Fruit fly (Drosophila melanogaster): ENCODE results near the gene Arp5.
A peak's percentile ranks its signal among the peaks of the same experiment; 100 is the strongest.

Gene Arp5

dm6 chr3R:18183244-18183643 is 2.1 kb upstream of the Arp5 start, which contains the start of gene cdm:
Gene cdm, minus strand, starts transcription at chr3R:18183479.
- no peak for TF ChIP-seq usp (GFP tag; optimal IDR thresholded peaks at IDR 0.05)
- TF ChIP-seq CG6791 (GFP tag; IDR thresholded peaks at IDR 0.05; ENCODE audit: partially characterized antibody), result no peak
- peak; percentile 21; the same call in 1 of the 2 replicates for TF ChIP-seq unc-4 (GFP tag; IDR thresholded peaks at IDR 0.05; ENCODE audit: partially characterized antibody)
- TF ChIP-seq pzg (GFP tag; optimal IDR thresholded peaks at IDR 0.05), result peak; percentile 73
- no peak for TF ChIP-seq Doc2 (GFP tag; IDR thresholded peaks at IDR 0.05)
- peak; percentile 4 for TF ChIP-seq HmgZ (tag; optimal IDR thresholded peaks at IDR 0.05)
- TF ChIP-seq YL-1 (GFP tag; optimal IDR thresholded peaks at IDR 0.05), result peak; percentile 42
- TF ChIP-seq CG2199 (GFP tag; IDR thresholded peaks at IDR 0.05), result 0 out of 3 replicates have a peak, but pooled peaks have one; percentile 37
- TF ChIP-seq Opbp (GFP tag; IDR thresholded peaks at IDR 0.05; ENCODE audit: partially characterized antibody), result peak; percentile 45; the same call in 1 of the 3 replicates
- no peak for TF ChIP-seq Myb (GFP tag; optimal IDR thresholded peaks at IDR 0.05)
- no peak for TF ChIP-seq bigmax (GFP tag; optimal IDR thresholded peaks at IDR 0.05)
- no peak for TF ChIP-seq gcm2 (GFP tag; optimal IDR thresholded peaks at IDR 0.05)
- TF ChIP-seq CG34376 (GFP tag; optimal IDR thresholded peaks at IDR 0.05), result no peak
- peak; percentile 71; the same call in 1 of the 2 replicates for TF ChIP-seq E2f1 (GFP tag; IDR thresholded peaks at IDR 0.05)
- TF ChIP-seq Aef1 (GFP tag; IDR thresholded peaks at IDR 0.05), result no peak
- peak; percentile 20 for TF ChIP-seq sens (GFP tag)
- TF ChIP-seq Hr51 (GFP tag; optimal IDR thresholded peaks at IDR 0.05), result no peak
- peak; percentile 49 for TF ChIP-seq CG4617 (GFP tag; optimal IDR thresholded peaks at IDR 0.05; ENCODE audit: borderline replicate concordance)
- TF ChIP-seq bbx (GFP tag; IDR thresholded peaks at IDR 0.05; ENCODE audit: partially characterized antibody), result peak; percentile 16; the same call in 1 of the 2 replicates
- no peak for TF ChIP-seq crp (GFP tag; optimal IDR thresholded peaks at IDR 0.05)
- TF ChIP-seq sima (GFP tag; optimal IDR thresholded peaks at IDR 0.05), result no peak
- TF ChIP-seq CG15011 (GFP tag; optimal IDR thresholded peaks at IDR 0.05), result no peak
- peak; percentile 19 for TF ChIP-seq CG17186 (GFP tag; optimal IDR thresholded peaks at IDR 0.05)
- no peak for TF ChIP-seq CG11093 (GFP tag; IDR thresholded peaks at IDR 0.05)
- 0 out of 3 replicates have a peak, but pooled peaks have one; percentile 32 for TF ChIP-seq ken (GFP tag; IDR thresholded peaks at IDR 0.05)
- no peak for TF ChIP-seq gce (GFP tag; IDR thresholded peaks at IDR 0.05)
- TF ChIP-seq stwl (tag; optimal IDR thresholded peaks at IDR 0.05), result peak; percentile 86
- TF ChIP-seq CG2116 (GFP tag; optimal IDR thresholded peaks at IDR 0.05), result peak; percentile 27
- peak; percentile 27; the same call in 1 of the 2 replicates for TF ChIP-seq sna (GFP tag; IDR thresholded peaks at IDR 0.05; ENCODE audit: partially characterized antibody)
- TF ChIP-seq BEAF-32 (GFP tag; optimal IDR thresholded peaks at IDR 0.05), result peak; percentile 10
- peak; percentile 6 for TF ChIP-seq CG6765 (GFP tag; optimal IDR thresholded peaks at IDR 0.05)
- peak; percentile 88 for TF ChIP-seq E2f2 (GFP tag; IDR thresholded peaks at IDR 0.05)
- peak; percentile 82 for TF ChIP-seq Dp (GFP tag; optimal IDR thresholded peaks at IDR 0.05)
- TF ChIP-seq CG33557 (GFP tag; optimal IDR thresholded peaks at IDR 0.05), result no peak
- no peak for TF ChIP-seq CG10147 (GFP tag; optimal IDR thresholded peaks at IDR 0.05)
- TF ChIP-seq CG10267 (tag; optimal IDR thresholded peaks at IDR 0.05), result peak; percentile 69
- TF ChIP-seq Blimp-1 (GFP tag; optimal IDR thresholded peaks at IDR 0.05), result no peak
- TF ChIP-seq pnt (GFP tag; optimal IDR thresholded peaks at IDR 0.05), result no peak
- TF ChIP-seq Lhr (GFP tag; optimal IDR thresholded peaks at IDR 0.05), result peak; percentile 0
- TF ChIP-seq crc (GFP tag; optimal IDR thresholded peaks at IDR 0.05), result no peak
- peak; percentile 84 for TF ChIP-seq CG9797 (GFP tag; optimal IDR thresholded peaks at IDR 0.05)
- no peak for TF ChIP-seq zen (tag; optimal IDR thresholded peaks at IDR 0.05)
- TF ChIP-seq Dref (GFP tag; IDR thresholded peaks at IDR 0.05), result peak; percentile 31; the same call in 1 of the 2 replicates
- TF ChIP-seq H15 (GFP tag; IDR thresholded peaks at IDR 0.05), result no peak
- TF ChIP-seq CG6654 (GFP tag; optimal IDR thresholded peaks at IDR 0.05), result no peak
- TF ChIP-seq Hand (GFP tag; optimal IDR thresholded peaks at IDR 0.05), result no peak
- TF ChIP-seq CG4328 (GFP tag; optimal IDR thresholded peaks at IDR 0.05), result no peak
- no peak for TF ChIP-seq CG3281 (GFP tag; optimal IDR thresholded peaks at IDR 0.05)
- peak; percentile 79 for TF ChIP-seq gfzf (GFP tag; optimal IDR thresholded peaks at IDR 0.05)
